Worm (Caenorhabditis elegans): ENCODE measurements around the gene C30B5.2.

- TF ChIP-seq lin-11 (tag; optimal IDR thresholded peaks at IDR 0.05) = no peak
- TF ChIP-seq rnt-1 (tag; optimal IDR thresholded peaks at IDR 0.05) = no peak
- no peak for TF ChIP-seq fax-1 (tag; optimal IDR thresholded peaks at IDR 0.05)
- no peak for TF ChIP-seq tbx-2 (tag; optimal IDR thresholded peaks at IDR 0.05)
- TF ChIP-seq T23F11.4 (GFP tag; optimal IDR thresholded peaks at IDR 0.05) = no peak
- no peak for TF ChIP-seq unc-86 (tag; optimal IDR thresholded peaks at IDR 0.05)
- TF ChIP-seq F13H6.1 (tag; optimal IDR thresholded peaks at IDR 0.05) = no peak
- TF ChIP-seq Y22D7AL.16 (tag; optimal IDR thresholded peaks at IDR 0.05) = no peak
Observed at ce11 chrII:6202910-6203309, 5.9 kb downstream of the C30B5.2 start, which contains the start of gene C30B5.17.
